Worm (Caenorhabditis elegans): Measurements from ENCODE around the gene C27H5.12.
A peak's percentile ranks its signal among the peaks of the same experiment; 100 is the strongest.

The C27H5.12 gene

ce11 chrII:7165749-7166148 lies 4.3 kb upstream of the C27H5.12 start, which contains the start of gene mfsd-13.2:
Gene mfsd-13.2 (minus strand): TSS chrII:7165849.
- TF ChIP-seq pha-2 (tag; optimal IDR thresholded peaks at IDR 0.05) (no peak), pat-9 (tag; optimal IDR thresholded peaks at IDR 0.05) (no peak), sox-2 (GFP tag; IDR thresholded peaks at IDR 0.05) (no peak), dve-1 (tag; optimal IDR thresholded peaks at IDR 0.05) (no peak), hlh-8 (tag; optimal IDR thresholded peaks at IDR 0.05) (no peak), ceh-30 (tag; optimal IDR thresholded peaks at IDR 0.05) (no peak), Y22D7AL.16 (tag; optimal IDR thresholded peaks at IDR 0.05) (no peak), ref-2 (tag; optimal IDR thresholded peaks at IDR 0.05) (no peak), che-1 (tag; optimal IDR thresholded peaks at IDR 0.05) (no peak), ceh-22 (tag; optimal IDR thresholded peaks at IDR 0.05) (no peak), nfya-1 (tag; optimal IDR thresholded peaks at IDR 0.05) (no peak), unc-42 (tag; optimal IDR thresholded peaks at IDR 0.05) (no peak), pag-3 (tag; optimal IDR thresholded peaks at IDR 0.05; ENCODE audit: borderline replicate concordance) (no peak), ceh-31 (tag; optimal IDR thresholded peaks at IDR 0.05) (no peak), odd-2 (tag; optimal IDR thresholded peaks at IDR 0.05) (no peak), hlh-13 (GFP tag; optimal IDR thresholded peaks at IDR 0.05) (no peak), rnt-1 (tag; optimal IDR thresholded peaks at IDR 0.05) (no peak)

DNA sequence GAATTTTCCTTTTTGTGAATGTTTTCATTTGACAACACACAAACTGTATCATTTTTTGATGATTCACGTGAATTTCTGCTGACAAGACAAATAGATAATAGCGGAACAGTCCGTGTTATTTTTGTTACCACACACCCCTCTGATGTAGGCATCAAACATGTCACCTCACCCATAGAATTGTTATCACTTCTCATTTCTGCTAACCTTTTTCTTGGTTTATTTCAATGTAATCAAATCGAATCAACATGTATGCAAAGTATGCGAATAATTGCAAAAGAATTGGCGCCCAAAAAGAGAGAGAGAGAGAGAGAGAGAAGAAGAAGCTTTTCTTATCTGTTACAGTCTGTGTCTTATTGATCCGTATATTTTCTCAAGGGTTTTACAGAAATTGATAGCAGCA lies 4.0 kb downstream of the C27H5.12 start:
- TF ChIP-seq eyg-1 (tag; optimal IDR thresholded peaks at IDR 0.05): no peak
- TF ChIP-seq elt-2 (tag; optimal IDR thresholded peaks at IDR 0.05): peak; percentile 61

ce11 chrII:7155392-7155791 lies 6.0 kb downstream of the C27H5.12 start, which contains the start of gene C27H5.2:
Gene C27H5.2 (plus strand): TSS chrII:7155581.
- no peak for TF ChIP-seq hlh-8 (tag; optimal IDR thresholded peaks at IDR 0.05)
- TF ChIP-seq ama-1 (optimal IDR thresholded peaks at IDR 0.05): peak; percentile 47

DNA sequence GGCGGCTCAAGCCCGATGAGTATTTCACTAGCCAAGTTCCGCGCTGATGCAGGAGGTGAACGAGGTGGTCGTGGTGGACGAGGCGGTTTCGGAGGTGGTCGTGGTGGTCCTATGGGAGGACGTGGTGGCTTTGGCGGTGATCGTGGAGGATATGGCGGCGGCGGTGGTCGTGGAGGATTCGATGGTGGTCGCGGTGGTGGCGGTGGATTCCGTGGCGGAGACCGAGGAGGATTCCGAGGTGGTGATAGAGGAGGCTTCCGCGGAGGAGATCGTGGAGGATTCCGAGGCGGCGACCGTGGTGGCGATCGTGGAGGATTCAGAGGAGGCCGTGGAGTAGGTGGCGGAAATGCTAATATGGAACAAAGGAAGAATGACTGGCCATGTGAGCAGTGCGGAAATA lies 6.7 kb downstream of the C27H5.12 start:
- TF ChIP-seq dmd-4 (tag; optimal IDR thresholded peaks at IDR 0.05; ENCODE audit: borderline replicate concordance) (no peak), odd-2 (tag; optimal IDR thresholded peaks at IDR 0.05) (no peak), unc-86 (tag; optimal IDR thresholded peaks at IDR 0.05) (no peak), ztf-16 (tag; optimal IDR thresholded peaks at IDR 0.05) (no peak), pha-4 (tag; optimal IDR thresholded peaks at IDR 0.05) (no peak), hlh-13 (GFP tag; optimal IDR thresholded peaks at IDR 0.05) (no peak), fkh-6 (tag; optimal IDR thresholded peaks at IDR 0.05) (no peak), ahr-1 (tag; optimal IDR thresholded peaks at IDR 0.05) (no peak), ref-2 (tag; optimal IDR thresholded peaks at IDR 0.05) (no peak), che-1 (tag; optimal IDR thresholded peaks at IDR 0.05) (no peak), gmeb-2 (tag; optimal IDR thresholded peaks at IDR 0.05) (no peak), elt-2 (tag; optimal IDR thresholded peaks at IDR 0.05) (no peak), ceh-14 (tag; optimal IDR thresholded peaks at IDR 0.05) (no peak), hlh-30 (tag; optimal IDR thresholded peaks at IDR 0.05; ENCODE audit: insufficient read depth) (no peak), K09A11.1 (tag; optimal IDR thresholded peaks at IDR 0.05; ENCODE audit: insufficient read depth) (no peak), K02D7.2 (tag; optimal IDR thresholded peaks at IDR 0.05) (no peak), tbx-7 (tag; optimal IDR thresholded peaks at IDR 0.05) (no peak)

DNA sequence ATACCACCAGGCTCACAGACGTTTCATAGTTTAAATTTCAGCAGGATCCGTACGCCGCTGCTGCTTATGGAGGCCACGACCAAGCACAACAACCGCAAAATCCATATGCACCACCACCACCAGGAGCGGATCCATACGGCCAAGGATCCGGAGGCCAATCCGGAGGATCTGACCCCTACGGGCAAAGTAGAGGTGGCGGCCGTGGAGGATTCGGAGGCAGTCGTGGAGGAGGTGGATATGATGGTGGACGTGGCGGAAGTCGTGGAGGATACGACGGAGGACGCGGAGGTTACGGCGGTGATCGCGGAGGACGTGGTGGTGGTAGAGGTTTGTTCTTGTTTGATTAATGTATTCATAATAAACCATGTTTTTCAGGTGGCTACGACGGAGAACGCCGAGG lies 8.3 kb downstream of the C27H5.12 start:
- TF ChIP-seq ceh-6 (GFP tag; optimal IDR thresholded peaks at IDR 0.05): peak; percentile 17
